Worm (Caenorhabditis elegans) whole organism, young adult: ENCODE data around the gene Y73B6A.1.

Experiments used
- B0019.2 ChIP-seq: fragments of 200-800 bp; sonication (Bioruptor generic); conservative IDR thresholded peaks from 2 replicates; pipeline ENCODE4 v1.3.6; 2022; ENCODE audit warnings: missing genetic modification reagents, missing genetic modification characterization, missing compliant biosample characterization
- C17E4.6 ChIP-seq: fragments of 200-800 bp; sonication (Bioruptor generic); IDR thresholded peaks from 2 replicates; pipeline ENCODE4 v1.3.6; 2022; ENCODE audit warnings: missing genetic modification reagents, missing genetic modification characterization, missing compliant biosample characterization
- D2030.7 ChIP-seq: fragments of 200-800 bp; sonication (Bioruptor generic); IDR thresholded peaks from 2 replicates; pipeline ENCODE4 v1.3.6; 2022; ENCODE audit warnings: missing genetic modification reagents, missing genetic modification characterization, missing compliant biosample characterization
- F10E7.11 ChIP-seq: sonication (generic microtip); optimal IDR thresholded peaks from 2 replicates; lab custom pipeline; 2017; ENCODE audit warnings: mild to moderate bottlenecking, missing genetic modification characterization, moderate library complexity, missing compliant biosample characterization
- F22D6.2 ChIP-seq: sonication (generic microtip); optimal IDR thresholded peaks from 2 replicates; lab custom pipeline; 2016; ENCODE audit warnings: mild to moderate bottlenecking, missing genetic modification characterization, missing compliant biosample characterization
- F23B12.7 ChIP-seq: sonication (generic microtip); optimal IDR thresholded peaks from 2 replicates; lab custom pipeline; 2017; ENCODE audit warnings: missing genetic modification characterization, mild to moderate bottlenecking, missing compliant biosample characterization, antibody characterized with exemption, moderate library complexity; ENCODE audit not compliant: insufficient read depth
- F49E8.2 ChIP-seq: sonication (generic microtip); optimal IDR thresholded peaks from 3 replicates; lab custom pipeline; 2017; ENCODE audit warnings: missing genetic modification characterization, mild to moderate bottlenecking, missing compliant biosample characterization, antibody characterized with exemption, moderate library complexity; ENCODE audit not compliant: insufficient read depth
- K11D2.4 ChIP-seq: fragments of 200-800 bp; sonication (Bioruptor generic); IDR thresholded peaks from 2 replicates; pipeline ENCODE4 v1.3.6; 2022; ENCODE audit warnings: missing genetic modification reagents, missing genetic modification characterization, missing compliant biosample characterization
- K12H6.12 ChIP-seq: fragments of 200-800 bp; sonication (Bioruptor generic); optimal IDR thresholded peaks from 2 replicates; lab custom pipeline; 2018; ENCODE audit warnings: mild to moderate bottlenecking, missing genetic modification characterization, missing compliant biosample characterization
- Y53G8AR.9 ChIP-seq: fragments of 200-800 bp; sonication (Bioruptor generic); conservative IDR thresholded peaks from 2 replicates; pipeline ENCODE4 v1.3.6; 2022; ENCODE audit warnings: missing genetic modification reagents, missing genetic modification characterization, missing compliant biosample characterization
- Y56A3A.18 ChIP-seq: fragments of 200-800 bp; sonication (Bioruptor generic); IDR thresholded peaks from 2 replicates; pipeline ENCODE4 v1.3.6; 2022; ENCODE audit warnings: missing genetic modification reagents, missing genetic modification characterization, missing compliant biosample characterization
- aptf-3 ChIP-seq: fragments of 200-800 bp; sonication (Bioruptor generic); IDR thresholded peaks from 2 replicates; pipeline ENCODE4 v1.3.6; 2022; ENCODE audit warnings: missing genetic modification characterization, missing compliant biosample characterization
- attf-6 ChIP-seq: fragments of 200-800 bp; sonication (Bioruptor generic); IDR thresholded peaks from 2 replicates; pipeline ENCODE4 v1.3.6; 2022; ENCODE audit warnings: missing genetic modification reagents, missing genetic modification characterization, missing compliant biosample characterization
- bed-1 ChIP-seq: fragments of 200-800 bp; sonication (Bioruptor generic); IDR thresholded peaks from 2 replicates; pipeline ENCODE4 v1.3.6; 2022; ENCODE audit warnings: missing genetic modification reagents, missing genetic modification characterization, missing compliant biosample characterization
- cebp-1 ChIP-seq, 2 experiments: fragments of 200-800 bp in 1 of 2; sonication (Bioruptor generic) in 1 of 2; sonication (generic microtip) in 1 of 2; IDR thresholded peaks in 1 of 2; optimal IDR thresholded peaks in 1 of 2; 2 replicates each; pipeline versions ENCODE4 v1.3.6 to Lab custom; 2017 to 2022; ENCODE audit warnings: missing compliant biosample characterization in 2 of 2, missing genetic modification characterization in 2 of 2, mild to moderate bottlenecking in 1 of 2, missing genetic modification reagents in 1 of 2, moderate library complexity in 1 of 2
- ceh-100 ChIP-seq: fragments of 200-800 bp; sonication (Bioruptor generic); IDR thresholded peaks from 2 replicates; pipeline ENCODE4 v1.3.6; 2022; ENCODE audit warnings: missing genetic modification reagents, missing genetic modification characterization, missing compliant biosample characterization
- ceh-27 ChIP-seq: fragments of 200-800 bp; sonication (Bioruptor generic); optimal IDR thresholded peaks from 2 replicates; lab custom pipeline; 2018; ENCODE audit warnings: mild to moderate bottlenecking, missing genetic modification characterization, moderate library complexity, missing compliant biosample characterization
- ceh-40 ChIP-seq: fragments of 200-800 bp; sonication (Bioruptor generic); IDR thresholded peaks from 2 replicates; pipeline ENCODE4 v1.3.6; 2022; ENCODE audit warnings: missing genetic modification characterization, missing compliant biosample characterization
- ceh-58 ChIP-seq: fragments of 200-800 bp; sonication (Bioruptor generic); IDR thresholded peaks from 2 replicates; pipeline ENCODE4 v1.3.6; 2022; ENCODE audit warnings: missing genetic modification characterization, missing compliant biosample characterization
- ceh-79 ChIP-seq: sonication (generic microtip); optimal IDR thresholded peaks from 2 replicates; lab custom pipeline; 2017; ENCODE audit warnings: mild to moderate bottlenecking, missing genetic modification characterization, missing compliant biosample characterization
- die-1 ChIP-seq: sonication (generic microtip); optimal IDR thresholded peaks from 2 replicates; lab custom pipeline; 2016; ENCODE audit warnings: missing genotype, mild to moderate bottlenecking, missing genetic modification characterization, missing compliant biosample characterization
- egl-44 ChIP-seq: fragments of 200-800 bp; sonication (Bioruptor generic); IDR thresholded peaks from 2 replicates; pipeline ENCODE4 v1.3.6; 2022; ENCODE audit warnings: missing genetic modification reagents, missing genetic modification characterization, missing compliant biosample characterization
- ets-4 ChIP-seq: fragments of 200-800 bp; sonication (Bioruptor generic); optimal IDR thresholded peaks from 2 replicates; lab custom pipeline; 2018; ENCODE audit warnings: mild to moderate bottlenecking, missing genetic modification characterization, missing compliant biosample characterization
- let-526 ChIP-seq: fragments of 200-800 bp; sonication (Bioruptor generic); IDR thresholded peaks from 2 replicates; pipeline ENCODE4 v1.3.6; 2022; ENCODE audit warnings: missing genetic modification reagents, missing genetic modification characterization, missing compliant biosample characterization
- let-607 ChIP-seq, 2 experiments: fragments of 200-800 bp in 1 of 2; sonication (Bioruptor generic) in 1 of 2; sonication (generic microtip) in 1 of 2; optimal IDR thresholded peaks; 2 replicates each; lab custom pipeline; 2016 to 2018; ENCODE audit warnings: mild to moderate bottlenecking in 2 of 2, missing compliant biosample characterization in 2 of 2, missing genetic modification characterization in 2 of 2, moderate library complexity in 2 of 2, missing genotype in 1 of 2
- lin-26 ChIP-seq: fragments of 200-800 bp; sonication (Bioruptor generic); IDR thresholded peaks from 2 replicates; pipeline ENCODE4 v1.3.6; 2022; ENCODE audit warnings: missing genetic modification reagents, missing genetic modification characterization, missing compliant biosample characterization
- lsl-1 ChIP-seq: fragments of 200-800 bp; sonication (Bioruptor generic); optimal IDR thresholded peaks from 2 replicates; lab custom pipeline; 2018; ENCODE audit warnings: mild to moderate bottlenecking, missing genetic modification characterization, moderate library complexity, missing compliant biosample characterization
- lsy-27 ChIP-seq: sonication (generic microtip); optimal IDR thresholded peaks from 2 replicates; lab custom pipeline; 2017; ENCODE audit warnings: missing genetic modification characterization, mild to moderate bottlenecking, missing compliant biosample characterization, antibody characterized with exemption, missing genotype, borderline replicate concordance; ENCODE audit not compliant: insufficient read depth
- madf-10 ChIP-seq: sonication (generic microtip); optimal IDR thresholded peaks from 2 replicates; lab custom pipeline; 2016; ENCODE audit warnings: mild to moderate bottlenecking, missing genetic modification characterization, missing compliant biosample characterization
- madf-3 ChIP-seq: fragments of 200-800 bp; sonication (Bioruptor generic); IDR thresholded peaks from 2 replicates; pipeline ENCODE4 v1.3.6; 2022; ENCODE audit warnings: missing genetic modification reagents, missing genetic modification characterization, missing compliant biosample characterization
- madf-6 ChIP-seq: fragments of 200-800 bp; sonication (Bioruptor generic); IDR thresholded peaks from 2 replicates; pipeline ENCODE4 v1.3.6; 2022; ENCODE audit warnings: missing genetic modification reagents, missing genetic modification characterization, missing compliant biosample characterization
- mxl-1 ChIP-seq: sonication (generic microtip); optimal IDR thresholded peaks from 2 replicates; lab custom pipeline; 2016; ENCODE audit warnings: missing genetic modification characterization, missing compliant biosample characterization
- nfya-1 ChIP-seq: sonication (generic microtip); optimal IDR thresholded peaks from 2 replicates; lab custom pipeline; 2017; ENCODE audit warnings: antibody characterized with exemption, missing compliant biosample characterization, missing genetic modification characterization, borderline replicate concordance; ENCODE audit not compliant: insufficient read depth
- nhr-90 ChIP-seq: sonication (generic microtip); optimal IDR thresholded peaks from 2 replicates; lab custom pipeline; 2016; ENCODE audit warnings: missing genotype, mild to moderate bottlenecking, missing genetic modification characterization, missing compliant biosample characterization
- rpc-1 ChIP-seq, 2 experiments: fragments of 150-350 bp in 1 of 2; sonication (generic microtip) in 1 of 2; optimal IDR thresholded peaks; 2 replicates each; lab custom pipeline; 2014 to 2018; ENCODE audit warnings: missing biosample characterization in 1 of 2, missing genetic modification characterization in 1 of 2, missing genetic modification reagents in 1 of 2, missing genotype in 1 of 2
- snpc-1.1 ChIP-seq: sonication (generic microtip); optimal IDR thresholded peaks from 2 replicates; lab custom pipeline; 2017; ENCODE audit warnings: missing genetic modification characterization, mild to moderate bottlenecking, missing compliant biosample characterization, antibody characterized with exemption, moderate library complexity, missing genotype, missing genetic modification reagents; ENCODE audit not compliant: insufficient read depth
- snpc-1.3 ChIP-seq: sonication (generic microtip); optimal IDR thresholded peaks from 2 replicates; lab custom pipeline; 2017; ENCODE audit warnings: missing genetic modification characterization, mild to moderate bottlenecking, missing compliant biosample characterization, antibody characterized with exemption, moderate library complexity, missing genotype, missing genetic modification reagents; ENCODE audit not compliant: insufficient read depth
- snpc-3.4 ChIP-seq: sonication (generic microtip); optimal IDR thresholded peaks from 2 replicates; lab custom pipeline; 2017; ENCODE audit warnings: missing genetic modification characterization, mild to moderate bottlenecking, missing compliant biosample characterization, antibody characterized with exemption, moderate library complexity, missing genotype, missing genetic modification reagents
- snpc-4 ChIP-seq, 5 experiments: fragments of 150-350 bp in 1 of 5; sonication (generic microtip) in 4 of 5; optimal IDR thresholded peaks; 2 replicates each; lab custom pipeline; 2014 to 2018; ENCODE audit warnings: missing genetic modification characterization in 5 of 5, missing biosample characterization in 3 of 5, antibody characterized with exemption in 2 of 5, mild to moderate bottlenecking in 2 of 5, missing compliant biosample characterization in 2 of 5, missing genotype in 2 of 5, moderate library complexity in 2 of 5, missing genetic modification reagents in 1 of 5
- sptf-2 ChIP-seq: fragments of 200-800 bp; sonication (Bioruptor generic); optimal IDR thresholded peaks from 2 replicates; lab custom pipeline; 2018; ENCODE audit warnings: mild to moderate bottlenecking, missing genetic modification characterization, missing compliant biosample characterization
- tbp1 ChIP-seq: fragments of 200-800 bp; sonication (Bioruptor generic); optimal IDR thresholded peaks from 2 replicates; lab custom pipeline; 2018; ENCODE audit warnings: mild to moderate bottlenecking, missing genetic modification characterization, missing compliant biosample characterization
- tlf-1 ChIP-seq: fragments of 200-800 bp; sonication (Bioruptor generic); optimal IDR thresholded peaks from 2 replicates; lab custom pipeline; 2018; ENCODE audit warnings: mild to moderate bottlenecking, missing genetic modification characterization, missing compliant biosample characterization
- zfh-2 ChIP-seq: fragments of 200-800 bp; sonication (Bioruptor generic); conservative IDR thresholded peaks from 2 replicates; pipeline ENCODE4 v1.3.6; 2022; ENCODE audit warnings: missing genetic modification reagents, missing genetic modification characterization, missing compliant biosample characterization
- zim-3 ChIP-seq: sonication (generic microtip); optimal IDR thresholded peaks from 2 replicates; lab custom pipeline; 2017; ENCODE audit warnings: mild to moderate bottlenecking, missing genetic modification characterization, moderate library complexity, missing compliant biosample characterization
- ztf-18 ChIP-seq: sonication (generic microtip); optimal IDR thresholded peaks from 2 replicates; lab custom pipeline; 2016; ENCODE audit warnings: missing genotype, mild to moderate bottlenecking, missing genetic modification characterization, missing compliant biosample characterization
- ztf-26 ChIP-seq: sonication (generic microtip); optimal IDR thresholded peaks from 2 replicates; lab custom pipeline; 2017; ENCODE audit warnings: missing genetic modification characterization, missing compliant biosample characterization

Gene Y73B6A.1

ce11 chrIV:6664336-6664735 lies 3.5 kb downstream of the Y73B6A.1 start (continued):
- TF ChIP-seq B0019.2 (GFP tag; lab: Robert Waterston, UW) (no peak), bed-1 (GFP tag; lab: Robert Waterston, UW) (no peak), F10E7.11 (tag; lab: Kevin White, UChicago) (no peak), F49E8.2 (tag; lab: Kevin White, UChicago) (peak; percentile 94), ceh-58 (no peak), ets-4 (no peak), K11D2.4 (no peak), aptf-3 (GFP tag; lab: Robert Waterston, UW) (no peak), cebp-1 (GFP tag; IDR thresholded peaks at IDR 0.05; lab: Robert Waterston, UW) (no peak), cebp-1 (tag; optimal IDR thresholded peaks at IDR 0.05; lab: Kevin White, UChicago) (no peak), lin-26 (GFP tag; lab: Robert Waterston, UW) (no peak), mxl-1 (tag; lab: Kevin White, UChicago) (no peak), egl-44 (GFP tag; lab: Robert Waterston, UW) (no peak), nhr-90 (tag; lab: Kevin White, UChicago) (no peak), zim-3 (tag; lab: Kevin White, UChicago) (no peak), D2030.7 (GFP tag; lab: Robert Waterston, UW) (peak; percentile 94), ceh-100 (GFP tag; lab: Robert Waterston, UW) (no peak), rpc-1 (optimal IDR thresholded peaks at IDR 0.05; lab: Kevin White, UChicago) (no peak), rpc-1 (tag; optimal IDR thresholded peaks at IDR 0.05; lab: Kevin White, UChicago) (no peak), snpc-1.3 (tag; lab: Kevin White, UChicago) (peak; percentile 90), ztf-26 (tag; lab: Kevin White, UChicago) (no peak), lsy-27 (tag; lab: Kevin White, UChicago) (no peak), tbp1 (peak; percentile 71), ceh-27 (GFP tag; lab: Kevin White, UChicago) (no peak), die-1 (tag; lab: Kevin White, UChicago) (no peak), snpc-4 (GFP tag; optimal IDR thresholded peaks at IDR 0.05; lab: Kevin White, UChicago) (peak; percentile 92), snpc-4 (tag; optimal IDR thresholded peaks at IDR 0.05; lab: Kevin White, UChicago) (peak; percentile 92 to 96 (median 94)), Y56A3A.18 (GFP tag; lab: Robert Waterston, UW) (no peak), Y53G8AR.9 (GFP tag; lab: Robert Waterston, UW) (no peak), madf-10 (tag; lab: Kevin White, UChicago) (no peak), tlf-1 (GFP tag; lab: Kevin White, UChicago) (no peak), let-526 (no peak), nfya-1 (tag; lab: Kevin White, UChicago) (no peak), madf-6 (GFP tag; lab: Robert Waterston, UW) (peak; percentile 77), let-607 (tag; optimal IDR thresholded peaks at IDR 0.05; lab: Kevin White, UChicago) (no peak), sptf-2 (no peak), F23B12.7 (tag; lab: Kevin White, UChicago) (peak; percentile 51), snpc-3.4 (tag; lab: Kevin White, UChicago) (peak; percentile 71), snpc-1.1 (tag; lab: Kevin White, UChicago) (peak; percentile 93), zfh-2 (no peak), madf-3 (GFP tag; lab: Robert Waterston, UW) (no peak), C17E4.6 (peak; percentile 53; the same call in 1 of the 2 replicates), attf-6 (GFP tag; lab: Robert Waterston, UW) (peak; percentile 93), F22D6.2 (tag; lab: Kevin White, UChicago) (no peak), K12H6.12 (tag; lab: Kevin White, UChicago) (no peak), ceh-79 (tag; lab: Kevin White, UChicago) (no peak), ztf-18 (peak; percentile 90), lsl-1 (GFP tag; lab: Kevin White, UChicago) (peak; percentile 60), ceh-40 (GFP tag; lab: Robert Waterston, UW) (no peak)
